Worm (Caenorhabditis elegans) whole organism, L4 larva: Measurements from ENCODE around the gene Y39F10A.1.

Experiments
- D1046.2 ChIP-seq: fragments of 200-800 bp; sonication (Bioruptor generic); IDR thresholded peaks from 2 replicates; pipeline ENCODE4 v1.3.6; 2022; ENCODE audit warnings: missing genetic modification characterization, missing compliant biosample characterization
- F10B5.3 ChIP-seq: sonication (generic microtip); optimal IDR thresholded peaks from 2 replicates; lab custom pipeline; 2016; ENCODE audit warnings: mild to moderate bottlenecking, missing genetic modification characterization, missing compliant biosample characterization
- F37D6.2 ChIP-seq: sonication (generic microtip); optimal IDR thresholded peaks from 2 replicates; lab custom pipeline; 2016; ENCODE audit warnings: mild to moderate bottlenecking, missing genetic modification characterization, missing compliant biosample characterization
- F49E8.2 ChIP-seq: sonication (generic microtip); optimal IDR thresholded peaks from 2 replicates; lab custom pipeline; 2016; ENCODE audit warnings: missing compliant biosample characterization, mild to moderate bottlenecking, missing genetic modification characterization, borderline replicate concordance
- T20F7.1 ChIP-seq: fragments of 200-800 bp; sonication (Bioruptor generic); optimal IDR thresholded peaks from 2 replicates; lab custom pipeline; 2018; ENCODE audit warnings: mild to moderate bottlenecking, missing genetic modification characterization, missing compliant biosample characterization
- Y5F2A.4 ChIP-seq: fragments of 200-800 bp; sonication (Bioruptor generic); optimal IDR thresholded peaks from 2 replicates; lab custom pipeline; 2018; ENCODE audit warnings: mild to moderate bottlenecking, missing genetic modification characterization, missing compliant biosample characterization
- Y75B8A.6 ChIP-seq: fragments of 200-800 bp; sonication (Bioruptor generic); IDR thresholded peaks from 2 replicates; pipeline ENCODE4 v1.3.6; 2022; ENCODE audit warnings: missing genetic modification reagents, missing genetic modification characterization, missing compliant biosample characterization
- aha-1 ChIP-seq: fragments of 150-350 bp; peaks from one replicate; lab custom pipeline; 2014; ENCODE audit warnings: missing biosample characterization, missing genetic modification characterization
- attf-4 ChIP-seq: sonication (generic microtip); optimal IDR thresholded peaks from 3 replicates; lab custom pipeline; 2017; ENCODE audit warnings: missing biosample characterization, missing genetic modification characterization
- ceh-32 ChIP-seq: sonication (generic microtip); optimal IDR thresholded peaks from 2 replicates; lab custom pipeline; 2016; ENCODE audit warnings: mild to moderate bottlenecking, missing genetic modification characterization, missing compliant biosample characterization; ENCODE audit not compliant: poor library complexity
- ceh-62 ChIP-seq: sonication (generic microtip); optimal IDR thresholded peaks from 2 replicates; lab custom pipeline; 2017; ENCODE audit warnings: missing biosample characterization, missing genetic modification characterization
- ctbp-1 ChIP-seq: fragments of 200-800 bp; sonication (Bioruptor generic); IDR thresholded peaks from 2 replicates; pipeline ENCODE4 v1.3.6; 2022; ENCODE audit warnings: missing genetic modification reagents, missing genetic modification characterization, missing compliant biosample characterization
- daf-12 ChIP-seq: fragments of 150-350 bp; optimal IDR thresholded peaks from 2 replicates; lab custom pipeline; 2014; ENCODE audit warnings: missing biosample characterization, missing genetic modification reagents, missing genetic modification characterization
- daf-19 ChIP-seq: fragments of 200-800 bp; sonication (Bioruptor generic); conservative IDR thresholded peaks from 2 replicates; pipeline ENCODE4 v1.3.6; 2022; ENCODE audit warnings: missing genetic modification characterization, missing compliant biosample characterization
- dmd-6 ChIP-seq: fragments of 200-800 bp; sonication (Bioruptor generic); IDR thresholded peaks from 2 replicates; pipeline ENCODE4 v1.3.6; 2022; ENCODE audit warnings: missing genetic modification reagents, missing genetic modification characterization, missing compliant biosample characterization
- dmd-8 ChIP-seq: fragments of 200-800 bp; sonication (Bioruptor generic); IDR thresholded peaks from 2 replicates; pipeline ENCODE4 v1.3.6; 2022; ENCODE audit warnings: missing genetic modification characterization, missing compliant biosample characterization
- dve-1 ChIP-seq: sonication (generic microtip); optimal IDR thresholded peaks from 2 replicates; lab custom pipeline; 2017; ENCODE audit warnings: antibody characterized with exemption, mild to moderate bottlenecking, missing genetic modification characterization, missing compliant biosample characterization; ENCODE audit not compliant: insufficient read depth
- egl-27 ChIP-seq: sonication (generic microtip); optimal IDR thresholded peaks from 3 replicates; lab custom pipeline; 2017; ENCODE audit warnings: missing biosample characterization, missing genetic modification reagents, missing genetic modification characterization
- fkh-10 ChIP-seq: fragments of 150-350 bp; optimal IDR thresholded peaks from 2 replicates; lab custom pipeline; 2014; ENCODE audit warnings: missing biosample characterization, missing genetic modification reagents, missing genetic modification characterization
- gei-8 ChIP-seq: fragments of 200-800 bp; sonication (Bioruptor generic); optimal IDR thresholded peaks from 2 replicates; lab custom pipeline; 2018; ENCODE audit warnings: mild to moderate bottlenecking, missing genetic modification characterization, missing compliant biosample characterization
- hif-1 ChIP-seq, 2 experiments: sonication (generic microtip); optimal IDR thresholded peaks; 2 replicates each; lab custom pipeline; 2016 to 2017; ENCODE audit warnings: missing compliant biosample characterization in 2 of 2, missing genetic modification characterization in 2 of 2, missing genetic modification reagents in 2 of 2, missing genotype in 2 of 2, mild to moderate bottlenecking in 1 of 2
- lin-29 ChIP-seq: fragments of 200-800 bp; sonication (Bioruptor generic); IDR thresholded peaks from 2 replicates; pipeline ENCODE4 v1.3.6; 2022; ENCODE audit warnings: missing genetic modification reagents, missing genetic modification characterization, missing compliant biosample characterization
- mdl-1 ChIP-seq, 2 experiments: fragments of 150-350 bp in 1 of 2; sonication (generic microtip) in 1 of 2; optimal IDR thresholded peaks; 2 replicates each; lab custom pipeline; 2014 to 2017; ENCODE audit warnings: missing biosample characterization in 2 of 2, missing genetic modification characterization in 2 of 2
- mdt-29 ChIP-seq: fragments of 200-800 bp; sonication (Bioruptor generic); IDR thresholded peaks from 2 replicates; pipeline ENCODE4 v1.3.6; 2022; ENCODE audit warnings: missing genetic modification reagents, missing genetic modification characterization, missing compliant biosample characterization
- mes-2 ChIP-seq: sonication (generic microtip); optimal IDR thresholded peaks from 2 replicates; lab custom pipeline; 2016; ENCODE audit warnings: missing genotype, mild to moderate bottlenecking, missing genetic modification characterization, missing compliant biosample characterization; ENCODE audit not compliant: poor library complexity, severe bottlenecking
- mxl-3 ChIP-seq: fragments of 200-800 bp; sonication (Bioruptor generic); optimal IDR thresholded peaks from 2 replicates; lab custom pipeline; 2018; ENCODE audit warnings: mild to moderate bottlenecking, missing genetic modification characterization, missing compliant biosample characterization
- nhr-10 ChIP-seq: fragments of 150-350 bp; optimal IDR thresholded peaks from 2 replicates; lab custom pipeline; 2014; ENCODE audit warnings: missing biosample characterization, missing genetic modification characterization
- nhr-237 ChIP-seq: sonication (generic microtip); optimal IDR thresholded peaks from 2 replicates; lab custom pipeline; 2017; ENCODE audit warnings: missing biosample characterization, missing genetic modification characterization
- nhr-6 ChIP-seq: fragments of 150-350 bp; optimal IDR thresholded peaks from 2 replicates; lab custom pipeline; 2014; ENCODE audit warnings: missing biosample characterization, missing genetic modification characterization
- php-3 ChIP-seq: fragments of 200-800 bp; sonication (Bioruptor generic); IDR thresholded peaks from 2 replicates; pipeline ENCODE4 v1.3.6; 2022; ENCODE audit warnings: missing genetic modification reagents, missing genetic modification characterization, missing compliant biosample characterization
- pqm-1 ChIP-seq: sonication (generic microtip); optimal IDR thresholded peaks from 2 replicates; lab custom pipeline; 2017; ENCODE audit warnings: missing biosample characterization, missing genetic modification characterization
- rbr-2 ChIP-seq: sonication (generic microtip); optimal IDR thresholded peaks from 2 replicates; lab custom pipeline; 2016; ENCODE audit warnings: missing genotype, missing genetic modification characterization, missing compliant biosample characterization
- set-16 ChIP-seq: fragments of 200-800 bp; sonication (Bioruptor generic); IDR thresholded peaks from 2 replicates; pipeline ENCODE4 v1.3.6; 2022; ENCODE audit warnings: missing genetic modification reagents, missing genetic modification characterization, missing compliant biosample characterization
- skn-1 ChIP-seq: fragments of 150-350 bp; optimal IDR thresholded peaks from 2 replicates; lab custom pipeline; 2014; ENCODE audit warnings: missing biosample characterization, missing genetic modification characterization
- snpc-1.2 ChIP-seq: fragments of 200-800 bp; sonication (Bioruptor generic); IDR thresholded peaks from 2 replicates; pipeline ENCODE4 v1.3.6; 2022; ENCODE audit warnings: missing genetic modification reagents, missing genetic modification characterization, missing compliant biosample characterization
- snpc-4 ChIP-seq: fragments of 150-350 bp; optimal IDR thresholded peaks from 2 replicates; lab custom pipeline; 2014; ENCODE audit warnings: missing biosample characterization, missing genetic modification characterization
- spr-1 ChIP-seq: sonication (generic microtip); optimal IDR thresholded peaks from 2 replicates; lab custom pipeline; 2016; ENCODE audit warnings: mild to moderate bottlenecking, missing genetic modification characterization, missing compliant biosample characterization
- tag-97 ChIP-seq: fragments of 200-800 bp; sonication (Bioruptor generic); IDR thresholded peaks from 2 replicates; pipeline ENCODE4 v1.3.6; 2022; ENCODE audit warnings: missing genetic modification characterization, missing compliant biosample characterization
- unc-130 ChIP-seq: sonication (generic microtip); optimal IDR thresholded peaks from 2 replicates; lab custom pipeline; 2016; ENCODE audit warnings: missing genetic modification reagents, missing genetic modification characterization, missing compliant biosample characterization
- unc-62 ChIP-seq, 3 experiments: fragments of 150-350 bp in 1 of 3; sonication (generic microtip); optimal IDR thresholded peaks in 2 of 3; peaks in 1 of 3; 1 replicate in 1 of 3; 2 replicates in 2 of 3; lab custom pipeline; 2014 to 2017; ENCODE audit warnings: missing biosample characterization in 3 of 3, missing genetic modification characterization in 3 of 3, missing genetic modification reagents in 3 of 3, missing genotype in 1 of 3
- zag-1 ChIP-seq: fragments of 150-350 bp; optimal IDR thresholded peaks from 2 replicates; lab custom pipeline; 2014; ENCODE audit warnings: missing biosample characterization, missing genetic modification characterization
- zfp-3 ChIP-seq: fragments of 200-800 bp; sonication (Bioruptor generic); conservative IDR thresholded peaks from 2 replicates; pipeline ENCODE4 v1.3.6; 2022; ENCODE audit warnings: missing genetic modification reagents, missing genetic modification characterization, missing compliant biosample characterization
- ztf-11 ChIP-seq: fragments of 150-350 bp; optimal IDR thresholded peaks from 2 replicates; lab custom pipeline; 2014; ENCODE audit warnings: missing biosample characterization, missing genetic modification characterization

Gene Y39F10A.1

ce11 chrII:782903-783302 lies 7.8 kb downstream of the Y39F10A.1 start, which contains the start of gene Y39F10A.3:
Gene Y39F10A.3 (minus strand): TSS chrII:783003.
- TF ChIP-seq tag-97 (GFP tag; lab: Robert Waterston, UW) (no peak), Y75B8A.6 (GFP tag; lab: Robert Waterston, UW) (no peak), ztf-11 (tag; lab: Kevin White, UChicago) (no peak), D1046.2 (GFP tag; lab: Robert Waterston, UW) (no peak), F49E8.2 (tag; lab: Kevin White, UChicago) (no peak), ctbp-1 (no peak), rbr-2 (tag; lab: Kevin White, UChicago) (no peak), hif-1 (tag; optimal IDR thresholded peaks at IDR 0.05; lab: Kevin White, UChicago) (no peak), php-3 (GFP tag; lab: Robert Waterston, UW) (no peak), fkh-10 (GFP tag; lab: Kevin White, UChicago) (no peak), ceh-62 (tag; lab: Kevin White, UChicago) (no peak), Y5F2A.4 (no peak), set-16 (GFP tag; lab: Robert Waterston, UW) (no peak), attf-4 (tag; lab: Kevin White, UChicago) (no peak), lin-29 (GFP tag; lab: Robert Waterston, UW) (no peak), mdt-29 (GFP tag; lab: Robert Waterston, UW) (no peak), ceh-32 (tag; lab: Kevin White, UChicago) (no peak), mxl-3 (GFP tag; lab: Kevin White, UChicago) (no peak), daf-12 (tag; lab: Kevin White, UChicago) (no peak)

ce11 chrII:783532-783931 lies 8.4 kb downstream of the Y39F10A.1 start, which contains the start of gene Y39F10A.6:
Gene Y39F10A.6 (minus strand): TSS chrII:783632.
- TF ChIP-seq zag-1 (tag; lab: Kevin White, UChicago) (no peak), skn-1 (tag; lab: Kevin White, UChicago) (no peak), nhr-237 (tag; lab: Kevin White, UChicago) (no peak), gei-8 (GFP tag; lab: Kevin White, UChicago) (no peak), set-16 (GFP tag; lab: Robert Waterston, UW) (no peak), nhr-10 (tag; lab: Kevin White, UChicago) (no peak), pqm-1 (tag; lab: Kevin White, UChicago) (no peak)

- TF ChIP-seq egl-27 (tag; lab: Kevin White, UChicago) (no peak), ceh-32 (tag; lab: Kevin White, UChicago) (no peak), mes-2 (no peak), snpc-4 (no peak), unc-130 (no peak), dmd-8 (GFP tag; lab: Robert Waterston, UW) (no peak)
These were observed 11.8 kb downstream of the Y39F10A.1 start, which contains the start of gene F46F5.16 for ce11 chrII:786938-787337. Gene F46F5.16 (plus strand): TSS chrII:787238.

- TF ChIP-seq ceh-62 (tag; lab: Kevin White, UChicago) (no peak), F10B5.3 (no peak), aha-1 (tag; lab: Kevin White, UChicago) (no peak), F49E8.2 (tag; lab: Kevin White, UChicago) (no peak), zfp-3 (no peak), snpc-1.2 (GFP tag; lab: Robert Waterston, UW) (no peak), hif-1 (tag; optimal IDR thresholded peaks at IDR 0.05; lab: Kevin White, UChicago) (no peak)
These were observed 13.0 kb downstream of the Y39F10A.1 start, which contains the start of gene F46F5.15 for ce11 chrII:788139-788538. Gene F46F5.15 (plus strand): TSS chrII:788439.

- TF ChIP-seq daf-19 (GFP tag; lab: Robert Waterston, UW): no peak
- no peak for TF ChIP-seq lin-29 (GFP tag; lab: Robert Waterston, UW)
- TF ChIP-seq unc-62 (GFP tag; optimal IDR thresholded peaks at IDR 0.05 in 1 of 2; lab: Kevin White, UChicago): no peak
- TF ChIP-seq unc-62 (tag; optimal IDR thresholded peaks at IDR 0.05; lab: Kevin White, UChicago): no peak
- no peak for TF ChIP-seq dmd-6
- no peak for TF ChIP-seq mdl-1 (tag; optimal IDR thresholded peaks at IDR 0.05; lab: Kevin White, UChicago)
- no peak for TF ChIP-seq attf-4 (tag; lab: Kevin White, UChicago)
- TF ChIP-seq T20F7.1 (GFP tag; lab: Kevin White, UChicago): no peak
- no peak for TF ChIP-seq spr-1 (tag; lab: Kevin White, UChicago)
- no peak for TF ChIP-seq dve-1 (tag; lab: Kevin White, UChicago)
- TF ChIP-seq F37D6.2 (tag; lab: Kevin White, UChicago): no peak
- TF ChIP-seq nhr-6: no peak
- TF ChIP-seq pqm-1 (tag; lab: Kevin White, UChicago): no peak
- TF ChIP-seq, all 104 proteins: peak for 0
These were observed 16.7 kb downstream of the Y39F10A.1 start, which contains the start of gene F46F5.1 for ce11 chrII:791828-792227. Gene F46F5.1 (minus strand): TSS chrII:791928.
